Worm (Caenorhabditis elegans): ENCODE data around the gene dop-2.

ce11 chrV:9625604-9626446 lies 17.5 kb downstream of the dop-2 start, which contains the start of gene T06E4.7:
- TF ChIP-seq dao-5 (tag; optimal IDR thresholded peaks at IDR 0.05): no peak
- no peak for TF ChIP-seq W03F9.2 (tag; optimal IDR thresholded peaks at IDR 0.05)
- no peak for TF ChIP-seq him-1 (tag; optimal IDR thresholded peaks at IDR 0.05)
